Worm (Caenorhabditis elegans): ENCODE measurements around the gene fubl-2.

Gene fubl-2

DNA sequence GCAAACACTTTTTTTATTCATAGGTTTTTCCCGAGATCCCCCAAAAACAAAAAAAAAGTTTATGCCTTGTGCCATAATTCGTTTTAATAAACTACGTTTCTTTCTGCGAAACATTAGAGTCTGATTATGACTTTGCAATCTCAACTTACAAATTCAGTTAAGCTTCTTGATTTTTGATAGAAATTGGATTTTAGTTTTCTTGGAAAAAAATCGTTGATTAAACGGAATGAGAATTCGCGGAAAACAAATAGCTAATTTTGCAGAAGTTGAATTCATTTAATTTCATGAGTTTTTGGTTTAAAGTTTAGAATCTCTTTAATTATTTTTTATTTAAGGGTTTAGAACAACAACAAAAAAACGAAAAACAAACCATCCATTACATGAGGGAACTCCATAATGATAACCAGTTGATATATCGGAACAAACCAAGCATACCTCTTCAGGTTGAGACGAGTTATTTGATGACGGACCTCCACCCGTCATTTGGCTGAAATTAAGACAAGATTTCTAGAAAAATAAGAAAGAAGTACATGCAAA lies 27.5 kb upstream of the fubl-2 start, which contains the start of gene nhr-10:
Gene nhr-10 (minus strand): TSS at position 487 of the 537 bp plus-strand sequence.
- TF ChIP-seq nhr-43 (tag; optimal IDR thresholded peaks at IDR 0.05; ENCODE audit: poor library complexity, severe bottlenecking) (no peak), nhr-11 (tag; optimal IDR thresholded peaks at IDR 0.05) (peak; percentile 77)

DNA sequence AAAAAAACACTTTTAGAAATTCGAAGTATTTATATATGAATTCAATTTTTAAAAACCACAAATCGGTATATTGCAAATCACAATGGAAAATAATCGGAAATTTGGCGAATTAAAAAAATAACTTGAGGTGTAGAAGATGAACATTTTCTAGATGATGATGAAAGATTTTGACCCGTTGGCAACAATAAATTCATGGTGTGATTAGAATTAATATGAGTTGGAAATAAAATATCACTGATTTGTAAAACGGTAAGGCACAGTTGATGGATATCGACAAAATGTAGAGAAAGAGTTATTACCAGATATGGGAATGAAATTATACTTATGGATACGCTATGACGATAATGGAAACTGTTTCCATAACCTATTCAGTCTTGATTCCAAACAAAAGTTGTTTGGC lies 24.7 kb upstream of the fubl-2 start:
- no peak for TF ChIP-seq eor-1 (tag; optimal IDR thresholded peaks at IDR 0.05)
- TF ChIP-seq nhr-23 (tag; optimal IDR thresholded peaks at IDR 0.05): no peak
- TF ChIP-seq unc-62 (GFP tag; optimal IDR thresholded peaks at IDR 0.05): no peak
- TF ChIP-seq sea-2 (GFP tag; optimal IDR thresholded peaks at IDR 0.05): no peak
- TF ChIP-seq fkh-10 (GFP tag; optimal IDR thresholded peaks at IDR 0.05): no peak
- TF ChIP-seq fkh-2 (tag; optimal IDR thresholded peaks at IDR 0.05): no peak
- no peak for TF ChIP-seq elt-3 (tag; optimal IDR thresholded peaks at IDR 0.05)
- TF ChIP-seq lin-15B (tag; optimal IDR thresholded peaks at IDR 0.05): no peak
- TF ChIP-seq mdl-1 (tag; optimal IDR thresholded peaks at IDR 0.05): no peak
- no peak for TF ChIP-seq ZK546.5 (tag; optimal IDR thresholded peaks at IDR 0.05)
- TF ChIP-seq nhr-12 (tag; optimal IDR thresholded peaks at IDR 0.05): no peak
- TF ChIP-seq nhr-237 (tag; optimal IDR thresholded peaks at IDR 0.05): no peak
- no peak for TF ChIP-seq ztf-11 (tag; optimal IDR thresholded peaks at IDR 0.05)

DNA sequence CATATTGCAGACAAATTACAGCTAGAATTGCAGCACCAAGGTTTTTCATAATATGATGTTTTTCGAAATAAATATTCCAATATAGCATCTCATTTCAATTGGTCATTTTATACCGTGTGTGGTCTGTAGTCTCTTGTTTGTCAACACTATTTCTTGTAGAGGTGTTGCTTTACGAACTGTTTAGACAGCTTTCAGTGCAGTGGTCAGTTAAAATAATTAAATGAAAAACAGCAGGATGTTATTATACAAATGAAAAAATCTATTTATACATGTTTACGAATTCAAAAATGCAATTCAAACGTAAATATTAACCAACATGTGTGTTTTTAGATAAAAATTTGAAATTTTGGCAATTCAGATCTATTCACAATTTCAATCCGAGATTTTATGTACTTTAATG lies 24.3 kb upstream of the fubl-2 start, which contains the start of gene B0280.7:
Gene B0280.7 (minus strand): TSS at position 101 of the 400 bp plus-strand sequence.
- TF ChIP-seq nhr-237 (tag; optimal IDR thresholded peaks at IDR 0.05) (no peak), egl-27 (tag; optimal IDR thresholded peaks at IDR 0.05) (no peak), ztf-11 (tag; optimal IDR thresholded peaks at IDR 0.05) (no peak), eor-1 (tag; optimal IDR thresholded peaks at IDR 0.05) (no peak), skn-1 (tag; optimal IDR thresholded peaks at IDR 0.05) (no peak), nhr-67 (tag; optimal IDR thresholded peaks at IDR 0.05) (no peak), nhr-25 (tag; optimal IDR thresholded peaks at IDR 0.05) (no peak), unc-62 (GFP tag; optimal IDR thresholded peaks at IDR 0.05) (no peak), R02D3.7 (tag; optimal IDR thresholded peaks at IDR 0.05) (no peak), ceh-28 (tag; optimal IDR thresholded peaks at IDR 0.05) (no peak), fkh-10 (GFP tag; optimal IDR thresholded peaks at IDR 0.05) (no peak), pha-4 (tag; optimal IDR thresholded peaks at IDR 0.05) (no peak)

DNA sequence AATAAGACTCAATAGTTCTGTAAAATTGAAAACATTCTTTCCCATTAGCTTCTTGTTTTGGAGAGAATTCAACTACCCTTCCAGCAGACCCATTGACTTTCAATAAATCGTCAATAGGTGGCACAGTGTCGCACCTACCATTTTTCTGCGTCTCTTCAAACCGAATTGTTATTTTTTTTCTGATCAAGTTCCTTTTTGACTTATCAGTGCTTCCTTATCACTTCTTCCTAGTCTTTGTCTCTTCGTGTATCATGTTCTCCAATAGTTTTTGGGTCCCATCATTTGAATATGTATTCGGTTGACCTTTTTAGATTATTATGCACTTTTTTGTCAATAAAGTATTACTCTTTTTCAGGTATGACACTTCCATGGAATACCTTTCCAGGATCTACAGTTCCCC lies 20.4 kb upstream of the fubl-2 start, which contains the start of gene odd-1:
Gene odd-1 (plus strand): TSS at position 349 of the 400 bp plus-strand sequence.
- TF ChIP-seq daf-12 (tag; optimal IDR thresholded peaks at IDR 0.05) (no peak), zag-1 (tag; optimal IDR thresholded peaks at IDR 0.05) (no peak), pha-4 (tag; optimal IDR thresholded peaks at IDR 0.05) (peak; percentile 17), pqm-1 (tag; optimal IDR thresholded peaks at IDR 0.05) (peak; percentile 59), elt-2 (tag; optimal IDR thresholded peaks at IDR 0.05) (peak; percentile 77), hmg-11 (tag; optimal IDR thresholded peaks at IDR 0.05) (no peak), snpc-4 (tag; optimal IDR thresholded peaks at IDR 0.05) (no peak)

DNA sequence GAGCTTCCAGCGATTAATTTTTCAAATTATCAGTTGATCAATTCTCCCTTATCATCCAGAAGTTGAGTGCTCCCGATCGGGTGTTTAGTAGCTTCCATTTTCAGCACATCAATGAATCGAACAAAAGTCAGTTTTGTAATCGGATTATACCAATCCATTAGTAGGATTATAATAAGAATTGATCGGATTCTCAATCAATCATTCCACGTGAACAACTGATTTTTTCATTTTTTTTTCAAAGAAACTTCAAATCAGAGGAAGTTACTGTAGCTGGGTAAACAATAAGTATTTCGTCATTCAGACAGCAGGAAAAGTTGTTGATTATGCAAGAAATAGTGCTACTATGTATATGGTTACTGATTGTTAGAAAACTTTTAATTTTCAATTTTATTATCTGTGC lies 19.3 kb upstream of the fubl-2 start:
- no peak for TF ChIP-seq nhr-237 (tag; optimal IDR thresholded peaks at IDR 0.05)
- peak; percentile 55 for TF ChIP-seq pqm-1 (tag; optimal IDR thresholded peaks at IDR 0.05)
- TF ChIP-seq ztf-11 (tag; optimal IDR thresholded peaks at IDR 0.05): no peak
- peak; percentile 72 for TF ChIP-seq elt-2 (tag; optimal IDR thresholded peaks at IDR 0.05)

DNA sequence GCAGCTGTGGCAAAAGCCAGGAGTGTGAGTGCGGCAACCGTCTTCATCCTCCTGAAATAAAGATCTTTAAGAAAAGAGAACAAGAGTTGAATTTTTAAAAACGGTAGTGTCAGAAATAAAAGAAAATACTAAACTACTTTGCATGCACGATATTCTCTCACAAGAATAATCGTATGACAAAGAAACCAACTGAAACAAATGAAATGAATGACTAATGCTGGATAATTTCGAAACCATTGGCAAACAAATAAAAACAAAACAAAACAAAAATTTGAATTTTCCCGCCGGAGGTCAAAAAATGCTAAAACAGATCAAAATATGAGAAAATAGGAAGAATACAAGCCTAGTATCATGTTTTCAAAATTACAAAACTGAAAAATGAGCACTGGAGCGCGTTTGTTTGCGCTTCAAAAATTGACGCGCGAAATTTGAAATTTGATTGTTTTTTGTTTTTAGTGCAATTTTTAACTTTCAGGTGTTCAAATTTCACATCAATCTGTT lies 16.4 kb upstream of the fubl-2 start, which contains the start of gene cpg-2:
Gene cpg-2 (minus strand): TSS at position 51 of the 501 bp plus-strand sequence.
- TF ChIP-seq ztf-4 (tag; optimal IDR thresholded peaks at IDR 0.05) (no peak), nfya-1 (tag; optimal IDR thresholded peaks at IDR 0.05; ENCODE audit: insufficient read depth) (no peak), fkh-10 (GFP tag; optimal IDR thresholded peaks at IDR 0.05) (no peak), nhr-76 (tag; optimal IDR thresholded peaks at IDR 0.05) (no peak), tbx-2 (tag; optimal IDR thresholded peaks at IDR 0.05) (no peak), elt-1 (tag; optimal IDR thresholded peaks at IDR 0.05) (no peak), fos-1 (tag; optimal IDR thresholded peaks at IDR 0.05) (no peak), elt-3 (tag; optimal IDR thresholded peaks at IDR 0.05) (no peak), egl-5 (tag; optimal IDR thresholded peaks at IDR 0.05) (no peak)
